Worm (Caenorhabditis elegans): ENCODE data around the gene Y55B1AR.2.

Gene Y55B1AR.2

ce11 chrIII:587009-587408, 11.6 kb downstream of the Y55B1AR.2 start, which contains the start of gene helq-1:
TSS of gene helq-1 (minus strand) at chrIII:587109.
- TF ChIP-seq ceh-43 (GFP tag; optimal IDR thresholded peaks at IDR 0.05) (no peak), nhr-2 (tag; optimal IDR thresholded peaks at IDR 0.05) (no peak), unc-39 (tag; optimal IDR thresholded peaks at IDR 0.05) (no peak), M03D4.4 (tag; optimal IDR thresholded peaks at IDR 0.05) (no peak), hlh-1 (tag; optimal IDR thresholded peaks at IDR 0.05) (no peak), ces-1 (GFP tag; optimal IDR thresholded peaks at IDR 0.05) (no peak), mls-2 (tag; optimal IDR thresholded peaks at IDR 0.05) (no peak), unc-62 (GFP tag; optimal IDR thresholded peaks at IDR 0.05) (no peak), nhr-12 (tag; optimal IDR thresholded peaks at IDR 0.05) (no peak), sem-2 (GFP tag; optimal IDR thresholded peaks at IDR 0.05) (no peak)

ce11 chrIII:577467-577866, 21.1 kb downstream of the Y55B1AR.2 start, which contains the start of gene gtf-2H5:
TSS of gene gtf-2H5 (minus strand) at chrIII:577567.
- TF ChIP-seq drap-1 (GFP tag; optimal IDR thresholded peaks at IDR 0.05): no peak
- TF ChIP-seq nhr-237 (tag; optimal IDR thresholded peaks at IDR 0.05): no peak
- TF ChIP-seq M03D4.4 (tag; optimal IDR thresholded peaks at IDR 0.05): no peak
- no peak for TF ChIP-seq ces-1 (GFP tag; optimal IDR thresholded peaks at IDR 0.05)
- no peak for TF ChIP-seq mep-1 (tag; optimal IDR thresholded peaks at IDR 0.05)
- no peak for TF ChIP-seq ceh-83 (GFP tag; optimal IDR thresholded peaks at IDR 0.05)
- no peak for TF ChIP-seq lin-32 (GFP tag; optimal IDR thresholded peaks at IDR 0.05)
- no peak for TF ChIP-seq snpc-4 (tag; optimal IDR thresholded peaks at IDR 0.05)
- no peak for TF ChIP-seq unc-62 (GFP tag; optimal IDR thresholded peaks at IDR 0.05)
- TF ChIP-seq nhr-12 (tag; optimal IDR thresholded peaks at IDR 0.05): no peak
- TF ChIP-seq cnd-1 (tag; optimal IDR thresholded peaks at IDR 0.05): no peak
- no peak for TF ChIP-seq elt-1 (tag; optimal IDR thresholded peaks at IDR 0.05; ENCODE audit: borderline replicate concordance, insufficient read depth)
- no peak for TF ChIP-seq pha-4 (tag; optimal IDR thresholded peaks at IDR 0.05)
- TF ChIP-seq zip-8 (tag; optimal IDR thresholded peaks at IDR 0.05): no peak
- TF ChIP-seq nhr-76 (tag; optimal IDR thresholded peaks at IDR 0.05): no peak
- no peak for TF ChIP-seq sptf-1 (tag; optimal IDR thresholded peaks at IDR 0.05)
- TF ChIP-seq elt-3 (tag; optimal IDR thresholded peaks at IDR 0.05): no peak

- TF ChIP-seq sptf-1 (tag; optimal IDR thresholded peaks at IDR 0.05) (no peak), ham-2 (GFP tag; optimal IDR thresholded peaks at IDR 0.05) (no peak), elt-1 (tag; optimal IDR thresholded peaks at IDR 0.05; ENCODE audit: borderline replicate concordance, insufficient read depth) (no peak), cnd-1 (tag; optimal IDR thresholded peaks at IDR 0.05) (no peak), mep-1 (tag; optimal IDR thresholded peaks at IDR 0.05) (no peak), tbx-8 (GFP tag; optimal IDR thresholded peaks at IDR 0.05) (no peak), lin-13 (tag; optimal IDR thresholded peaks at IDR 0.05) (no peak), unc-39 (tag; optimal IDR thresholded peaks at IDR 0.05) (no peak), elt-3 (tag; optimal IDR thresholded peaks at IDR 0.05) (no peak)
These were observed 22.0 kb downstream of the Y55B1AR.2 start for ce11 chrIII:576555-576954.

- TF ChIP-seq unc-120 (tag; optimal IDR thresholded peaks at IDR 0.05; ENCODE audit: poor library complexity, severe bottlenecking): no peak
- TF ChIP-seq M03D4.4 (tag; optimal IDR thresholded peaks at IDR 0.05): no peak
- no peak for TF ChIP-seq zip-8 (tag; optimal IDR thresholded peaks at IDR 0.05)
- TF ChIP-seq ham-2 (GFP tag; optimal IDR thresholded peaks at IDR 0.05): peak; percentile 3
- no peak for TF ChIP-seq snpc-4 (tag; optimal IDR thresholded peaks at IDR 0.05)
- no peak for TF ChIP-seq nhr-76 (tag; optimal IDR thresholded peaks at IDR 0.05)
- TF ChIP-seq lin-32 (GFP tag; optimal IDR thresholded peaks at IDR 0.05): no peak
- TF ChIP-seq sptf-1 (tag; optimal IDR thresholded peaks at IDR 0.05): no peak
- TF ChIP-seq unc-62 (GFP tag; optimal IDR thresholded peaks at IDR 0.05): no peak
- peak; percentile 97 for TF ChIP-seq blmp-1 (tag; optimal IDR thresholded peaks at IDR 0.05)
- no peak for TF ChIP-seq mab-5 (tag; optimal IDR thresholded peaks at IDR 0.05)
- no peak for TF ChIP-seq flh-1 (GFP tag; optimal IDR thresholded peaks at IDR 0.05)
- TF ChIP-seq mep-1 (tag; optimal IDR thresholded peaks at IDR 0.05): no peak
- TF ChIP-seq drap-1 (GFP tag; optimal IDR thresholded peaks at IDR 0.05): no peak
- TF ChIP-seq ztf-11 (tag; optimal IDR thresholded peaks at IDR 0.05): no peak
- peak; percentile 28 for TF ChIP-seq elt-3 (tag; optimal IDR thresholded peaks at IDR 0.05)
- no peak for TF ChIP-seq lsy-2 (tag; optimal IDR thresholded peaks at IDR 0.05)
These were observed 29.8 kb downstream of the Y55B1AR.2 start for ce11 chrIII:568815-569214.

ce11 chrIII:564786-565185, 33.8 kb downstream of the Y55B1AR.2 start:
- TF ChIP-seq sem-2 (GFP tag; optimal IDR thresholded peaks at IDR 0.05): no peak
- no peak for TF ChIP-seq nhr-76 (tag; optimal IDR thresholded peaks at IDR 0.05)
- no peak for TF ChIP-seq snpc-4 (tag; optimal IDR thresholded peaks at IDR 0.05)
- no peak for TF ChIP-seq mls-2 (tag; optimal IDR thresholded peaks at IDR 0.05)
- TF ChIP-seq unc-120 (tag; optimal IDR thresholded peaks at IDR 0.05; ENCODE audit: poor library complexity, severe bottlenecking): no peak
- no peak for TF ChIP-seq unc-62 (GFP tag; optimal IDR thresholded peaks at IDR 0.05)
- no peak for TF ChIP-seq mep-1 (tag; optimal IDR thresholded peaks at IDR 0.05)
- no peak for TF ChIP-seq bed-3 (GFP tag; optimal IDR thresholded peaks at IDR 0.05)
- no peak for TF ChIP-seq lin-32 (GFP tag; optimal IDR thresholded peaks at IDR 0.05)
- TF ChIP-seq nhr-237 (tag; optimal IDR thresholded peaks at IDR 0.05): no peak
- no peak for TF ChIP-seq hlh-1 (tag; optimal IDR thresholded peaks at IDR 0.05)
- no peak for TF ChIP-seq blmp-1 (tag; optimal IDR thresholded peaks at IDR 0.05)
